Worm (Caenorhabditis elegans): Measurements from ENCODE around the gene sek-5.

Gene sek-5

ce11 chrX:5355253-5355652, 22.2 kb upstream of the sek-5 start:
- TF ChIP-seq W03F9.2 (tag; optimal IDR thresholded peaks at IDR 0.05) = no peak
- TF ChIP-seq dao-5 (tag; optimal IDR thresholded peaks at IDR 0.05) = no peak
- no peak for TF ChIP-seq him-1 (tag; optimal IDR thresholded peaks at IDR 0.05)

- TF ChIP-seq W03F9.2 (tag; optimal IDR thresholded peaks at IDR 0.05) (no peak), dao-5 (tag; optimal IDR thresholded peaks at IDR 0.05) (no peak), him-1 (tag; optimal IDR thresholded peaks at IDR 0.05) (no peak)
Measured at ce11 chrX:5360682-5361081, 16.7 kb upstream of the sek-5 start.

ce11 chrX:5364222-5364621, 13.2 kb upstream of the sek-5 start, which contains the start of gene chtl-1:
TSS of gene chtl-1 (minus strand) at chrX:5364322.
- TF ChIP-seq dao-5 (tag; optimal IDR thresholded peaks at IDR 0.05) = no peak
- no peak for TF ChIP-seq W03F9.2 (tag; optimal IDR thresholded peaks at IDR 0.05)
- TF ChIP-seq him-1 (tag; optimal IDR thresholded peaks at IDR 0.05) = no peak

- TF ChIP-seq W03F9.2 (tag; optimal IDR thresholded peaks at IDR 0.05) = no peak
- TF ChIP-seq him-1 (tag; optimal IDR thresholded peaks at IDR 0.05) = no peak
- no peak for TF ChIP-seq dao-5 (tag; optimal IDR thresholded peaks at IDR 0.05)
Measured at ce11 chrX:5365437-5365836, 12.0 kb upstream of the sek-5 start, which contains the start of gene F35C8.5. TSS of gene F35C8.5 (plus strand) at chrX:5365813.

- TF ChIP-seq him-1 (tag; optimal IDR thresholded peaks at IDR 0.05) (no peak), dao-5 (tag; optimal IDR thresholded peaks at IDR 0.05) (no peak), W03F9.2 (tag; optimal IDR thresholded peaks at IDR 0.05) (no peak)
Measured at ce11 chrX:5366613-5367012, 10.8 kb upstream of the sek-5 start.

- TF ChIP-seq dao-5 (tag; optimal IDR thresholded peaks at IDR 0.05) (no peak), him-1 (tag; optimal IDR thresholded peaks at IDR 0.05) (peak; percentile 40)
Measured at ce11 chrX:5368220-5368619, 9.2 kb upstream of the sek-5 start, which contains the start of gene jkk-1. TSS of gene jkk-1 (plus strand) at chrX:5368468.

ce11 chrX:5370605-5371004, 6.8 kb upstream of the sek-5 start:
- no peak for TF ChIP-seq him-1 (tag; optimal IDR thresholded peaks at IDR 0.05)
- TF ChIP-seq W03F9.2 (tag; optimal IDR thresholded peaks at IDR 0.05) = no peak
- no peak for TF ChIP-seq dao-5 (tag; optimal IDR thresholded peaks at IDR 0.05)

- TF ChIP-seq W03F9.2 (tag; optimal IDR thresholded peaks at IDR 0.05) (no peak), him-1 (tag; optimal IDR thresholded peaks at IDR 0.05) (no peak), dao-5 (tag; optimal IDR thresholded peaks at IDR 0.05) (no peak)
Measured at ce11 chrX:5372638-5373037, 4.8 kb upstream of the sek-5 start, which contains the start of gene F35C8.8. TSS of gene F35C8.8 (minus strand) at chrX:5372639.

ce11 chrX:5373597-5373996, 3.8 kb upstream of the sek-5 start:
- TF ChIP-seq dao-5 (tag; optimal IDR thresholded peaks at IDR 0.05) (no peak), him-1 (tag; optimal IDR thresholded peaks at IDR 0.05) (no peak), W03F9.2 (tag; optimal IDR thresholded peaks at IDR 0.05) (no peak)

- TF ChIP-seq W03F9.2 (tag; optimal IDR thresholded peaks at IDR 0.05) = no peak
- no peak for TF ChIP-seq dao-5 (tag; optimal IDR thresholded peaks at IDR 0.05)
Measured at ce11 chrX:5374742-5375141, 2.7 kb upstream of the sek-5 start, which contains the start of gene sek-4. TSS of gene sek-4 (plus strand) at chrX:5375059.

- TF ChIP-seq him-1 (tag; optimal IDR thresholded peaks at IDR 0.05) = no peak
- TF ChIP-seq dao-5 (tag; optimal IDR thresholded peaks at IDR 0.05) = no peak
- TF ChIP-seq W03F9.2 (tag; optimal IDR thresholded peaks at IDR 0.05) = no peak
Measured at ce11 chrX:5382778-5383177, 5.4 kb downstream of the sek-5 start.

ce11 chrX:5386558-5386957, 9.2 kb downstream of the sek-5 start, which contains the start of gene kcnl-3:
TSS of gene kcnl-3 (plus strand) at chrX:5386858.
- no peak for TF ChIP-seq dao-5 (tag; optimal IDR thresholded peaks at IDR 0.05)
- TF ChIP-seq him-1 (tag; optimal IDR thresholded peaks at IDR 0.05) = no peak
- no peak for TF ChIP-seq W03F9.2 (tag; optimal IDR thresholded peaks at IDR 0.05)

ce11 chrX:5387629-5388028, 10.2 kb downstream of the sek-5 start:
- TF ChIP-seq dao-5 (tag; optimal IDR thresholded peaks at IDR 0.05) (no peak), W03F9.2 (tag; optimal IDR thresholded peaks at IDR 0.05) (no peak), him-1 (tag; optimal IDR thresholded peaks at IDR 0.05) (no peak)

ce11 chrX:5397300-5397699, 19.9 kb downstream of the sek-5 start, which contains the start of gene C03F11.2:
TSS of gene C03F11.2 (minus strand) at chrX:5397400.
- no peak for TF ChIP-seq him-1 (tag; optimal IDR thresholded peaks at IDR 0.05)
- TF ChIP-seq W03F9.2 (tag; optimal IDR thresholded peaks at IDR 0.05) = no peak
- TF ChIP-seq dao-5 (tag; optimal IDR thresholded peaks at IDR 0.05) = no peak

ce11 chrX:5400524-5400923, 23.1 kb downstream of the sek-5 start, which contains the start of gene scav-1:
TSS of gene scav-1 (minus strand) at chrX:5400584.
- no peak for TF ChIP-seq dao-5 (tag; optimal IDR thresholded peaks at IDR 0.05)
- TF ChIP-seq W03F9.2 (tag; optimal IDR thresholded peaks at IDR 0.05) = no peak
- no peak for TF ChIP-seq him-1 (tag; optimal IDR thresholded peaks at IDR 0.05)
